Fruit fly (Drosophila melanogaster) whole organism, adult: ENCODE results near the gene Gr66a.

ENCODE experiments used
- CG11617 ChIP-seq: fragments of 200-800 bp; sonication (Bioruptor generic); optimal IDR thresholded peaks from 2 replicates; lab custom pipeline; 2017; ENCODE audit warnings: mild to moderate bottlenecking, missing biosample characterization, missing genetic modification reagents, missing genetic modification characterization
- CG12768 ChIP-seq: fragments of 200-800 bp; sonication (Bioruptor generic); optimal IDR thresholded peaks from 2 replicates; lab custom pipeline; 2017; ENCODE audit warnings: missing biosample characterization, missing genetic modification characterization, mild to moderate bottlenecking, moderate library complexity, missing genetic modification reagents
- CG7101 ChIP-seq: fragments of 200-800 bp; sonication (Bioruptor generic); optimal IDR thresholded peaks from 2 replicates; lab custom pipeline; 2018; ENCODE audit warnings: missing biosample characterization, mild to moderate bottlenecking, missing genetic modification characterization, moderate library complexity

DNA sequence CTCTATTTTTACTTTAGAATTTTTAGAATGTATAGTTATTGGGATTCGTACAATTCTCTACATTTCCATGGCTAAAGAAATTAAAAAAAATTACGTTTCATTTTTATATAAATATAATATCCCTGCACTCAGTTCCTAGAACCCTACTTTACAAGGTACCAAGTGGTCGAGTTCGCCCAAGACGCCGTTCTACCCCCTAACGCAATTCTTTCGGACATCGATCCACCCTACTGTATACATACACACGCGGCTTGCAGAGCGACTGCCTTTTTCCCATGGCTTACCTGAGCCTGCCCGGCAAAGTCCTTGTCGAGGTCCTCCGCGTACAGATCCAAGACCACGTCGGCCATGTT, 8.0 kb upstream of the Gr66a start:
- no peak for TF ChIP-seq CG7101 (tag; lab: Kevin White, UChicago)
- no peak for TF ChIP-seq CG11617 (GFP tag; lab: Kevin White, UChicago)
- no peak for TF ChIP-seq CG12768
